Fruit fly (Drosophila melanogaster) whole organism, embryonic: ENCODE data around the gene anchor.
A peak's percentile ranks its signal among the peaks of the same experiment; 100 is the strongest.

Experiments used
- Abd-B ChIP-seq: fragments of 200-800 bp; sonication (Bioruptor generic); optimal IDR thresholded peaks from 2 replicates; lab custom pipeline; 2018; ENCODE audit warnings: missing biosample characterization, mild to moderate bottlenecking, missing genetic modification characterization, moderate library complexity
- Adf1 ChIP-seq: fragments of 200-800 bp; sonication (Bioruptor generic); IDR thresholded peaks from 2 replicates; pipeline ENCODE4 v1.3.6; 2022; ENCODE audit warnings: missing biosample characterization, missing genetic modification characterization
- Asciz ChIP-seq: fragments of 200-800 bp; sonication (Bioruptor generic); optimal IDR thresholded peaks from 2 replicates; lab custom pipeline; 2017; ENCODE audit warnings: missing biosample characterization, mild to moderate bottlenecking, missing genetic modification characterization, missing genetic modification reagents
- Bteb2 ChIP-seq: fragments of 200-800 bp; sonication (Bioruptor generic); optimal IDR thresholded peaks from 2 replicates; lab custom pipeline; 2016; ENCODE audit warnings: missing biosample characterization, missing genetic modification characterization
- CG10147 ChIP-seq: fragments of 200-800 bp; sonication (Bioruptor generic); optimal IDR thresholded peaks from 2 replicates; lab custom pipeline; 2019; ENCODE audit warnings: missing biosample characterization, mild to moderate bottlenecking, missing genetic modification characterization, moderate library complexity
- CG10267 ChIP-seq: fragments of 200-800 bp; sonication (Bioruptor generic); optimal IDR thresholded peaks from 2 replicates; lab custom pipeline; 2018; ENCODE audit warnings: missing biosample characterization, mild to moderate bottlenecking, missing genetic modification characterization, moderate library complexity
- CG10565 ChIP-seq: fragments of 200-800 bp; sonication (Bioruptor generic); optimal IDR thresholded peaks from 3 replicates; lab custom pipeline; 2016; ENCODE audit warnings: missing biosample characterization, mild to moderate bottlenecking, missing genetic modification characterization
- CG10979 ChIP-seq: fragments of 200-800 bp; sonication (Bioruptor generic); optimal IDR thresholded peaks from 2 replicates; lab custom pipeline; 2018; ENCODE audit warnings: missing biosample characterization, mild to moderate bottlenecking, missing genetic modification characterization, moderate library complexity
- CG14860 ChIP-seq: fragments of 200-800 bp; sonication (Bioruptor generic); IDR thresholded peaks from 3 replicates; pipeline ENCODE4 v1.3.6; 2022; ENCODE audit warnings: missing biosample characterization, missing genetic modification characterization; ENCODE audit not compliant: partially characterized antibody
- CG14965 ChIP-seq: fragments of 200-800 bp; sonication (Bioruptor generic); optimal IDR thresholded peaks from 2 replicates; lab custom pipeline; 2016; ENCODE audit warnings: missing biosample characterization, missing genetic modification characterization, borderline replicate concordance
- CG15269 ChIP-seq: fragments of 200-800 bp; sonication (Bioruptor generic); optimal IDR thresholded peaks from 2 replicates; lab custom pipeline; 2018; ENCODE audit warnings: missing biosample characterization, mild to moderate bottlenecking, missing genetic modification characterization, moderate library complexity
- CG17612 ChIP-seq: fragments of 200-800 bp; sonication (Bioruptor generic); IDR thresholded peaks from 2 replicates; pipeline ENCODE4 v1.3.6; 2022; ENCODE audit warnings: missing biosample characterization, missing genetic modification characterization
- CG2202 ChIP-seq: fragments of 200-800 bp; sonication (Bioruptor generic); optimal IDR thresholded peaks from 2 replicates; lab custom pipeline; 2018; ENCODE audit warnings: missing biosample characterization, mild to moderate bottlenecking, missing genetic modification characterization
- CG31224 ChIP-seq: fragments of 200-800 bp; sonication (Bioruptor generic); IDR thresholded peaks from 2 replicates; pipeline ENCODE4 v1.3.6; 2022; ENCODE audit warnings: missing biosample characterization, missing genetic modification characterization
- CG31365 ChIP-seq: fragments of 200-800 bp; sonication (Bioruptor generic); optimal IDR thresholded peaks from 2 replicates; lab custom pipeline; 2018; ENCODE audit warnings: missing biosample characterization, mild to moderate bottlenecking, missing genetic modification characterization
- CG42726 ChIP-seq: fragments of 200-800 bp; sonication (Bioruptor generic); IDR thresholded peaks from 2 replicates; pipeline ENCODE4 v1.3.6; 2022; ENCODE audit warnings: missing biosample characterization, missing genetic modification characterization; ENCODE audit not compliant: partially characterized antibody
- CG4730 ChIP-seq: fragments of 200-800 bp; sonication (Bioruptor generic); IDR thresholded peaks from 2 replicates; pipeline ENCODE4 v1.3.6; 2022; ENCODE audit warnings: missing biosample characterization, missing genetic modification characterization
- CG5953 ChIP-seq: fragments of 200-800 bp; sonication (Bioruptor generic); IDR thresholded peaks from 2 replicates; pipeline ENCODE4 v1.3.6; 2022; ENCODE audit warnings: missing biosample characterization, missing genetic modification characterization
- CG7271 ChIP-seq: fragments of 200-800 bp; sonication (Bioruptor generic); optimal IDR thresholded peaks from 2 replicates; lab custom pipeline; 2018; ENCODE audit warnings: missing biosample characterization, mild to moderate bottlenecking, missing genetic modification characterization, moderate library complexity
- CG8281 ChIP-seq: fragments of 200-800 bp; sonication (Bioruptor generic); optimal IDR thresholded peaks from 2 replicates; lab custom pipeline; 2018; ENCODE audit warnings: missing biosample characterization, mild to moderate bottlenecking, missing genetic modification characterization, moderate library complexity
- CG8290 ChIP-seq, 3 experiments: fragments of 200-800 bp; sonication (Bioruptor generic); optimal IDR thresholded peaks; 2 replicates each; lab custom pipeline; 2016 to 2019; ENCODE audit warnings: missing biosample characterization in 3 of 3, missing genetic modification characterization in 3 of 3, mild to moderate bottlenecking in 2 of 3, moderate library complexity in 1 of 3
- CG9797 ChIP-seq: fragments of 200-800 bp; sonication (Bioruptor generic); optimal IDR thresholded peaks from 3 replicates; lab custom pipeline; 2018; ENCODE audit warnings: missing biosample characterization, mild to moderate bottlenecking, missing genetic modification characterization
- CG9876 ChIP-seq: fragments of 200-800 bp; sonication (Bioruptor generic); optimal IDR thresholded peaks from 2 replicates; lab custom pipeline; 2016; ENCODE audit warnings: missing biosample characterization, missing genetic modification characterization
- CHES-1-like ChIP-seq: fragments of 200-800 bp; sonication (Bioruptor generic); optimal IDR thresholded peaks from 2 replicates; lab custom pipeline; 2016; ENCODE audit warnings: missing biosample characterization, missing genetic modification characterization
- CTCF ChIP-seq: fragments of 200-800 bp; sonication (Bioruptor generic); optimal IDR thresholded peaks from 2 replicates; lab custom pipeline; 2017; ENCODE audit warnings: missing biosample characterization, mild to moderate bottlenecking, missing genetic modification characterization, moderate library complexity
- Chrac-16 ChIP-seq: fragments of 200-800 bp; sonication (Bioruptor generic); optimal IDR thresholded peaks from 3 replicates; lab custom pipeline; 2016; ENCODE audit warnings: missing biosample characterization, missing genetic modification characterization
- Dbx ChIP-seq: fragments of 200-800 bp; sonication (Bioruptor generic); IDR thresholded peaks from 3 replicates; pipeline ENCODE4 v1.3.6; 2022; ENCODE audit warnings: missing biosample characterization, missing genetic modification characterization
- Deaf1 ChIP-seq: fragments of 200-800 bp; optimal IDR thresholded peaks from 3 replicates; lab custom pipeline; 2019; ENCODE audit warnings: missing biosample characterization, mild to moderate bottlenecking, missing genetic modification characterization, moderate library complexity
- Dref ChIP-seq: fragments of 200-800 bp; sonication (Bioruptor generic); IDR thresholded peaks from 2 replicates; pipeline ENCODE4 v1.3.6; 2022; ENCODE audit warnings: missing biosample characterization, missing genetic modification characterization
- Hr78 ChIP-seq, 2 experiments: fragments of 200-800 bp in 1 of 2; fragments of >200 bp in 1 of 2; sonication (Bioruptor generic) in 1 of 2; optimal IDR thresholded peaks; 2 replicates each; lab custom pipeline; 2017 to 2019; ENCODE audit warnings: missing biosample characterization in 2 of 2, missing genetic modification characterization in 2 of 2, mild to moderate bottlenecking in 1 of 2, moderate library complexity in 1 of 2
- MESR4 ChIP-seq: fragments of 200-800 bp; sonication (Bioruptor generic); optimal IDR thresholded peaks from 2 replicates; lab custom pipeline; 2018; ENCODE audit warnings: missing biosample characterization, mild to moderate bottlenecking, missing genetic modification characterization, moderate library complexity
- Neu2 ChIP-seq: fragments of 200-800 bp; sonication (Bioruptor generic); optimal IDR thresholded peaks from 3 replicates; lab custom pipeline; 2016; ENCODE audit warnings: missing biosample characterization, missing genetic modification characterization, borderline replicate concordance
- NfI ChIP-seq: fragments of 200-800 bp; sonication (Bioruptor generic); optimal IDR thresholded peaks from 3 replicates; lab custom pipeline; 2018; ENCODE audit warnings: missing biosample characterization, mild to moderate bottlenecking, missing genetic modification characterization, moderate library complexity
- bab2 ChIP-seq: fragments of 200-800 bp; sonication (Bioruptor generic); optimal IDR thresholded peaks from 2 replicates; lab custom pipeline; 2016; ENCODE audit warnings: missing biosample characterization, missing genetic modification characterization
- bsh ChIP-seq, 2 experiments: fragments of 200-800 bp; sonication (Bioruptor generic); optimal IDR thresholded peaks; 2 replicates each; lab custom pipeline; 2017 to 2018; ENCODE audit warnings: mild to moderate bottlenecking in 2 of 2, missing biosample characterization in 2 of 2, missing genetic modification characterization in 2 of 2, moderate library complexity in 1 of 2
- ci ChIP-seq: fragments of 200-800 bp; sonication (Bioruptor generic); IDR thresholded peaks from 3 replicates; pipeline ENCODE4 v1.3.6; 2022; ENCODE audit warnings: missing biosample characterization, missing genetic modification characterization
- crol ChIP-seq: fragments of 200-800 bp; sonication (Bioruptor generic); IDR thresholded peaks from 2 replicates; pipeline ENCODE4 v1.3.6; 2022; ENCODE audit warnings: missing biosample characterization, missing genetic modification characterization
- dysf ChIP-seq: fragments of 200-800 bp; sonication (Bioruptor generic); IDR thresholded peaks from 3 replicates; pipeline ENCODE4 v1.3.6; 2022; ENCODE audit warnings: missing biosample characterization, missing genetic modification characterization
- eve ChIP-seq, 2 experiments: fragments of >200 bp; optimal IDR thresholded peaks; 2 replicates each; lab custom pipeline; 2017; ENCODE audit warnings: missing biosample characterization in 2 of 2, missing genetic modification characterization in 2 of 2
- fd64A ChIP-seq: fragments of 200-800 bp; sonication (Bioruptor generic); optimal IDR thresholded peaks from 3 replicates; lab custom pipeline; 2018; ENCODE audit warnings: missing biosample characterization, mild to moderate bottlenecking, missing genetic modification characterization
- gsb-n ChIP-seq: fragments of 200-800 bp; sonication (Bioruptor generic); optimal IDR thresholded peaks from 3 replicates; lab custom pipeline; 2018; ENCODE audit warnings: missing biosample characterization, mild to moderate bottlenecking, missing genetic modification characterization
- ham ChIP-seq: fragments of 200-800 bp; sonication (Bioruptor generic); IDR thresholded peaks from 2 replicates; pipeline ENCODE4 v1.3.6; 2022; ENCODE audit warnings: missing biosample characterization, missing genetic modification characterization
- her ChIP-seq: fragments of 200-800 bp; sonication (Bioruptor generic); optimal IDR thresholded peaks from 2 replicates; lab custom pipeline; 2016; ENCODE audit warnings: missing biosample characterization, missing genetic modification characterization
- ind ChIP-seq: fragments of 200-800 bp; sonication (Bioruptor generic); optimal IDR thresholded peaks from 3 replicates; lab custom pipeline; 2016; ENCODE audit warnings: missing biosample characterization, missing genetic modification characterization
- knrl ChIP-seq: fragments of 200-800 bp; sonication (Bioruptor generic); IDR thresholded peaks from 3 replicates; pipeline ENCODE4 v1.3.6; 2022; ENCODE audit warnings: missing biosample characterization, missing genetic modification characterization; ENCODE audit not compliant: partially characterized antibody
- nerfin-1 ChIP-seq: fragments of 200-800 bp; sonication (Bioruptor generic); optimal IDR thresholded peaks from 3 replicates; lab custom pipeline; 2019; ENCODE audit warnings: missing biosample characterization, mild to moderate bottlenecking, missing genetic modification characterization, moderate library complexity
- pita ChIP-seq: fragments of 200-800 bp; sonication (Bioruptor generic); optimal IDR thresholded peaks from 2 replicates; lab custom pipeline; 2017; ENCODE audit warnings: missing biosample characterization, mild to moderate bottlenecking, missing genetic modification characterization
- sob ChIP-seq: fragments of 200-800 bp; sonication (Bioruptor generic); IDR thresholded peaks from 2 replicates; pipeline ENCODE4 v1.3.6; 2022; ENCODE audit warnings: missing biosample characterization, missing genetic modification characterization
- tll ChIP-seq, 2 experiments: fragments of 200-800 bp in 1 of 2; fragments of >200 bp in 1 of 2; sonication (Bioruptor generic) in 1 of 2; optimal IDR thresholded peaks; 2 replicates each; lab custom pipeline; 2017 to 2019; ENCODE audit warnings: missing biosample characterization in 2 of 2, missing genetic modification characterization in 2 of 2, mild to moderate bottlenecking in 1 of 2, moderate library complexity in 1 of 2
- wor ChIP-seq: fragments of 200-800 bp; sonication (Bioruptor generic); IDR thresholded peaks from 2 replicates; pipeline ENCODE4 v1.3.6; 2022; ENCODE audit warnings: missing biosample characterization, missing genetic modification characterization

The anchor gene

DNA sequence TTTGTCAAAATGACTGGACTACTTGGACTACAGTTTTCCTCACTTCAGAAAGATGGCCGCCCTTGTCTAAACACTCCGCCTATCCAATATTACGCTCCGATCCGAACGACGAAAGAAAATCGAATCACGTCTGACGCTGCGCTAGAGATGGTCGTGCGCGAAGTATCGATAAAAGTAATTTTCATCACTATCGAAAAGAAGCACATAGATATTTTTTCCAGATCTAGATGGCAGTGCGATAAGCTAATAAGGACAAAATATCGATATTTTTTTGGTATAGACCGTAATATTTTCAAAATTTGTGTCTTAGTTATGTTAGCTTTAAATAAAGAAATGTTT is 23.3 kb downstream of the anchor start, which contains the start of gene Pep (continued):
- TF ChIP-seq ham (GFP tag; lab: Robert Waterston, UW) = no peak
- no peak for TF ChIP-seq CG10979 (tag; lab: Kevin White, UChicago)
- TF ChIP-seq NfI (GFP tag; lab: Kevin White, UChicago) = peak; percentile 24
- peak; percentile 56 for TF ChIP-seq CHES-1-like (GFP tag; lab: Kevin White, UChicago)
- TF ChIP-seq CG15269 (tag; lab: Kevin White, UChicago) = no peak
- peak; percentile 63; the same call in 1 of the 3 replicates for TF ChIP-seq Dbx (GFP tag; lab: Robert Waterston, UW)
- peak; percentile 98 for TF ChIP-seq CG14860 (GFP tag; lab: Robert Waterston, UW)
- peak; percentile 58; the same call in 1 of the 2 replicates for TF ChIP-seq sob
- TF ChIP-seq CG42726 (GFP tag; lab: Robert Waterston, UW) = peak; percentile 99
- TF ChIP-seq CG8281 (tag; lab: Kevin White, UChicago) = no peak
- TF ChIP-seq CG9876 = no peak
- TF ChIP-seq CG5953 (GFP tag; lab: Robert Waterston, UW) = no peak
- peak; percentile 35 for TF ChIP-seq CG10147 (GFP tag; lab: Kevin White, UChicago)
- peak; percentile 43 for TF ChIP-seq CG8290 (GFP tag; optimal IDR thresholded peaks at IDR 0.05; lab: Kevin White, UChicago)
- peak in 1 of 2 experiments; percentile 74 for TF ChIP-seq CG8290 (tag; optimal IDR thresholded peaks at IDR 0.05; lab: Kevin White, UChicago)
- peak; percentile 46 for TF ChIP-seq her (GFP tag; lab: Kevin White, UChicago)
- TF ChIP-seq nerfin-1 (tag; lab: Kevin White, UChicago) = no peak
- peak; percentile 68 for TF ChIP-seq CG10267
- TF ChIP-seq CG4730 (GFP tag; lab: Robert Waterston, UW) = no peak
- no peak for TF ChIP-seq dysf
- no peak for TF ChIP-seq CG31224 (GFP tag; lab: Robert Waterston, UW)
- peak; percentile 39 for TF ChIP-seq CG9797 (GFP tag; lab: Kevin White, UChicago)
- TF ChIP-seq crol = no peak
- no peak for TF ChIP-seq Asciz (GFP tag; lab: Kevin White, UChicago)
- no peak for TF ChIP-seq Neu2 (GFP tag; lab: Kevin White, UChicago)
- TF ChIP-seq Chrac-16 (GFP tag; lab: Kevin White, UChicago) = peak; percentile 15
- no peak for TF ChIP-seq CG31365 (tag; lab: Kevin White, UChicago)
- TF ChIP-seq ci (GFP tag; lab: Robert Waterston, UW) = no peak; the same call in 2 of the 3 replicates
- no peak for TF ChIP-seq gsb-n (tag; lab: Kevin White, UChicago)
- no peak for TF ChIP-seq fd64A
- TF ChIP-seq CG14965 (GFP tag; lab: Kevin White, UChicago) = no peak
- peak; percentile 31 for TF ChIP-seq CG2202 (tag; lab: Kevin White, UChicago)
- no peak for TF ChIP-seq Abd-B (GFP tag; lab: Kevin White, UChicago)
- TF ChIP-seq Deaf1 (tag; lab: Kevin White, UChicago) = peak; percentile 70
- TF ChIP-seq Hr78 (GFP tag; optimal IDR thresholded peaks at IDR 0.05; lab: Kevin White, UChicago) = no peak
- peak; percentile 25; the same call in 1 of the 2 replicates for TF ChIP-seq Adf1 (GFP tag; lab: Robert Waterston, UW)
- no peak for TF ChIP-seq eve (GFP tag; optimal IDR thresholded peaks at IDR 0.05; lab: Kevin White, UChicago)
- TF ChIP-seq knrl = peak; percentile 99
- TF ChIP-seq Bteb2 (GFP tag; lab: Kevin White, UChicago) = peak; percentile 0
- TF ChIP-seq CG7271 (tag; lab: Kevin White, UChicago) = peak; percentile 61
- TF ChIP-seq Dref = peak; percentile 97
- no peak for TF ChIP-seq CG17612
- no peak for TF ChIP-seq pita
- no peak for TF ChIP-seq CG10565 (GFP tag; lab: Kevin White, UChicago)
- TF ChIP-seq tll (GFP tag; optimal IDR thresholded peaks at IDR 0.05; lab: Kevin White, UChicago) = no peak
- peak; percentile 16 for TF ChIP-seq bab2 (GFP tag; lab: Kevin White, UChicago)
- no peak for TF ChIP-seq wor (GFP tag; lab: Robert Waterston, UW)
- TF ChIP-seq ind (GFP tag; lab: Kevin White, UChicago) = no peak
- peak; percentile 93 for TF ChIP-seq MESR4 (GFP tag; lab: Kevin White, UChicago)
- peak; percentile 77 for TF ChIP-seq CTCF (GFP tag; lab: Kevin White, UChicago)
- peak in 1 of 2 experiments; percentile 16 for TF ChIP-seq bsh (GFP tag; optimal IDR thresholded peaks at IDR 0.05; lab: Kevin White, UChicago)
